Worm (Caenorhabditis elegans) whole organism, L1 larva: ENCODE results near the gene vps-24.

Experiments
- F16B12.6 ChIP-seq: fragments of 150-350 bp; optimal IDR thresholded peaks from 2 replicates; lab custom pipeline; 2014; ENCODE audit warnings: missing biosample characterization, missing genetic modification characterization
- Y116A8C.19 ChIP-seq: sonication (generic microtip); optimal IDR thresholded peaks from 2 replicates; lab custom pipeline; 2016; ENCODE audit warnings: missing compliant biosample characterization, missing genetic modification characterization, borderline replicate concordance
- alr-1 ChIP-seq: fragments of 200-800 bp; sonication (Bioruptor generic); optimal IDR thresholded peaks from 2 replicates; lab custom pipeline; 2018; ENCODE audit warnings: borderline replicate concordance, mild to moderate bottlenecking, missing genetic modification characterization, missing compliant biosample characterization
- aly-2 ChIP-seq: fragments of 150-350 bp; optimal IDR thresholded peaks from 2 replicates; lab custom pipeline; 2014; ENCODE audit warnings: missing biosample characterization, missing genetic modification characterization
- blmp-1 ChIP-seq: fragments of 150-350 bp; optimal IDR thresholded peaks from 2 replicates; lab custom pipeline; 2014; ENCODE audit warnings: missing biosample characterization, missing genetic modification characterization
- ceh-8 ChIP-seq: fragments of 200-800 bp; sonication (Bioruptor generic); optimal IDR thresholded peaks from 2 replicates; lab custom pipeline; 2018; ENCODE audit warnings: mild to moderate bottlenecking, missing genetic modification characterization, moderate library complexity, missing compliant biosample characterization
- ceh-82 ChIP-seq, 3 experiments: fragments of 150-350 bp in 1 of 3; sonication (generic microtip) in 2 of 3; optimal IDR thresholded peaks; 2 replicates each; lab custom pipeline; 2014 to 2017; ENCODE audit warnings: missing biosample characterization in 3 of 3, missing genetic modification characterization in 3 of 3
- ceh-88 ChIP-seq: fragments of 200-800 bp; sonication (Bioruptor generic); IDR thresholded peaks from 2 replicates; pipeline ENCODE4 v1.3.6; 2022; ENCODE audit warnings: missing genetic modification characterization, missing compliant biosample characterization
- dpl-1 ChIP-seq, 3 experiments: fragments of 150-350 bp in 2 of 3; sonication (generic microtip) in 1 of 3; optimal IDR thresholded peaks; 2 replicates each; lab custom pipeline; 2014 to 2017; ENCODE audit warnings: missing biosample characterization in 3 of 3, missing genetic modification characterization in 3 of 3, missing genetic modification reagents in 3 of 3
- efl-1 ChIP-seq, 4 experiments: fragments of 150-350 bp; optimal IDR thresholded peaks in 3 of 4; peaks in 1 of 4; 1 replicate in 1 of 4; 2 replicates in 3 of 4; lab custom pipeline; 2014; ENCODE audit warnings: missing biosample characterization in 2 of 4, missing genetic modification characterization in 2 of 4, missing genetic modification reagents in 2 of 4
- egl-13 ChIP-seq: sonication (generic microtip); optimal IDR thresholded peaks from 2 replicates; lab custom pipeline; 2016; ENCODE audit warnings: missing genotype, missing genetic modification reagents, missing genetic modification characterization, missing compliant biosample characterization
- elt-2 ChIP-seq: sonication (generic microtip); optimal IDR thresholded peaks from 2 replicates; lab custom pipeline; 2016; ENCODE audit warnings: missing genetic modification characterization, mild to moderate bottlenecking, inconsistent platforms, missing compliant biosample characterization, missing genetic modification reagents
- elt-3 ChIP-seq, 6 experiments: fragments of 150-350 bp in 1 of 6; sonication (generic microtip); optimal IDR thresholded peaks; 2 replicates each; lab custom pipeline; 2017 to 2018; ENCODE audit warnings: missing biosample characterization in 6 of 6, missing genetic modification characterization in 6 of 6, inconsistent platforms in 1 of 6
- fkh-4 ChIP-seq: sonication (generic microtip); optimal IDR thresholded peaks from 2 replicates; lab custom pipeline; 2016; ENCODE audit warnings: missing compliant biosample characterization, missing genetic modification characterization, borderline replicate concordance
- fkh-8 ChIP-seq: sonication (generic microtip); optimal IDR thresholded peaks from 2 replicates; lab custom pipeline; 2016; ENCODE audit warnings: mild to moderate bottlenecking, missing genetic modification characterization, missing compliant biosample characterization
- grh-1 ChIP-seq: fragments of 200-800 bp; sonication (Bioruptor generic); IDR thresholded peaks from 2 replicates; pipeline ENCODE4 v1.3.6; 2022; ENCODE audit warnings: missing genetic modification reagents, missing genetic modification characterization, missing compliant biosample characterization
- hlh-4 ChIP-seq: sonication (generic microtip); optimal IDR thresholded peaks from 2 replicates; lab custom pipeline; 2016; ENCODE audit warnings: mild to moderate bottlenecking, missing genetic modification characterization, missing compliant biosample characterization
- isw-1 ChIP-seq: fragments of 200-800 bp; sonication (Bioruptor generic); IDR thresholded peaks from 2 replicates; pipeline ENCODE4 v1.3.6; 2022; ENCODE audit warnings: missing genetic modification characterization, missing compliant biosample characterization
- jun-1 ChIP-seq: fragments of 150-350 bp; optimal IDR thresholded peaks from 2 replicates; lab custom pipeline; 2014; ENCODE audit warnings: missing biosample characterization, missing genetic modification reagents, missing genetic modification characterization
- lin-13 ChIP-seq: fragments of 150-350 bp; optimal IDR thresholded peaks from 2 replicates; lab custom pipeline; 2014; ENCODE audit warnings: missing biosample characterization, missing genetic modification reagents, missing genetic modification characterization
- lin-14 ChIP-seq: fragments of 200-800 bp; sonication (Bioruptor generic); optimal IDR thresholded peaks from 2 replicates; lab custom pipeline; 2018; ENCODE audit warnings: mild to moderate bottlenecking, missing genetic modification characterization, moderate library complexity, missing compliant biosample characterization
- lin-35 ChIP-seq, 2 experiments: fragments of 150-350 bp; optimal IDR thresholded peaks; 2 replicates each; lab custom pipeline; 2014; ENCODE audit warnings: missing biosample characterization in 2 of 2, missing genetic modification characterization in 2 of 2, missing genetic modification reagents in 2 of 2
- lir-3 ChIP-seq: sonication (generic microtip); optimal IDR thresholded peaks from 2 replicates; lab custom pipeline; 2016; ENCODE audit warnings: mild to moderate bottlenecking, missing genetic modification characterization, moderate library complexity, missing compliant biosample characterization; ENCODE audit not compliant: poor library complexity
- lsy-2 ChIP-seq, 2 experiments: fragments of 150-350 bp; optimal IDR thresholded peaks; 2 replicates each; lab custom pipeline; 2014; ENCODE audit warnings: missing biosample characterization in 2 of 2, missing genetic modification characterization in 2 of 2
- nhr-12 ChIP-seq: sonication (generic microtip); optimal IDR thresholded peaks from 2 replicates; lab custom pipeline; 2017; ENCODE audit warnings: missing biosample characterization, missing genetic modification characterization
- nhr-19 ChIP-seq: fragments of 200-800 bp; sonication (Bioruptor generic); conservative IDR thresholded peaks from 2 replicates; pipeline ENCODE4 v1.3.6; 2022; ENCODE audit warnings: missing genetic modification characterization, missing compliant biosample characterization
- nhr-20 ChIP-seq: sonication (generic microtip); optimal IDR thresholded peaks from 2 replicates; lab custom pipeline; 2016; ENCODE audit warnings: mild to moderate bottlenecking, missing genetic modification characterization, missing compliant biosample characterization
- nhr-237 ChIP-seq: fragments of 150-350 bp; optimal IDR thresholded peaks from 2 replicates; lab custom pipeline; 2014; ENCODE audit warnings: missing biosample characterization, missing genetic modification characterization
- nhr-84 ChIP-seq: sonication (generic microtip); optimal IDR thresholded peaks from 2 replicates; lab custom pipeline; 2017; ENCODE audit warnings: missing biosample characterization, missing genetic modification characterization
- nhr-85 ChIP-seq: sonication (generic microtip); peaks from one replicate; lab custom pipeline; 2016; ENCODE audit warnings: missing genetic modification characterization, inconsistent platforms, missing compliant biosample characterization
- nhr-90 ChIP-seq: sonication (generic microtip); optimal IDR thresholded peaks from 2 replicates; lab custom pipeline; 2016; ENCODE audit warnings: mild to moderate bottlenecking, missing genetic modification characterization, missing compliant biosample characterization; ENCODE audit not compliant: poor library complexity
- pag-3 ChIP-seq: sonication (generic microtip); optimal IDR thresholded peaks from 2 replicates; lab custom pipeline; 2017; ENCODE audit warnings: missing genetic modification characterization, mild to moderate bottlenecking, missing compliant biosample characterization, antibody characterized with exemption, borderline replicate concordance; ENCODE audit not compliant: insufficient read depth
- pqm-1 ChIP-seq: sonication (generic microtip); optimal IDR thresholded peaks from 3 replicates; lab custom pipeline; 2017; ENCODE audit warnings: missing biosample characterization, missing genetic modification characterization
- rnt-1 ChIP-seq: sonication (generic microtip); optimal IDR thresholded peaks from 2 replicates; lab custom pipeline; 2016; ENCODE audit warnings: mild to moderate bottlenecking, missing genetic modification characterization, moderate library complexity, missing compliant biosample characterization
- snpc-4 ChIP-seq: fragments of 150-350 bp; optimal IDR thresholded peaks from 2 replicates; lab custom pipeline; 2014; ENCODE audit warnings: missing biosample characterization, missing genetic modification characterization
- snu-23 ChIP-seq: sonication (generic microtip); optimal IDR thresholded peaks from 2 replicates; lab custom pipeline; 2016; ENCODE audit warnings: missing genetic modification characterization, missing compliant biosample characterization
- sup-37 ChIP-seq: fragments of 200-800 bp; sonication (Bioruptor generic); optimal IDR thresholded peaks from 2 replicates; lab custom pipeline; 2018; ENCODE audit warnings: mild to moderate bottlenecking, missing genetic modification characterization, missing compliant biosample characterization
- swsn-7 ChIP-seq: sonication (generic microtip); optimal IDR thresholded peaks from 2 replicates; lab custom pipeline; 2016; ENCODE audit warnings: missing genetic modification characterization, missing compliant biosample characterization
- tbx-2 ChIP-seq: sonication (generic microtip); optimal IDR thresholded peaks from 2 replicates; lab custom pipeline; 2016; ENCODE audit warnings: missing genetic modification characterization, missing compliant biosample characterization
- tlp-1 ChIP-seq: fragments of 150-350 bp; optimal IDR thresholded peaks from 2 replicates; lab custom pipeline; 2014; ENCODE audit warnings: missing biosample characterization, missing genetic modification characterization
- unc-130 ChIP-seq: fragments of 150-350 bp; optimal IDR thresholded peaks from 2 replicates; lab custom pipeline; 2017; ENCODE audit warnings: missing biosample characterization, missing genetic modification characterization, inconsistent platforms
- xbp-1 ChIP-seq: sonication (generic microtip); optimal IDR thresholded peaks from 2 replicates; lab custom pipeline; 2016; ENCODE audit warnings: missing genetic modification characterization, missing compliant biosample characterization
- ztf-11 ChIP-seq, 2 experiments: sonication (generic microtip); optimal IDR thresholded peaks; 2 replicates each; lab custom pipeline; 2016 to 2017; ENCODE audit warnings: missing genetic modification characterization in 2 of 2, missing biosample characterization in 1 of 2, missing compliant biosample characterization in 1 of 2
- ztf-4 ChIP-seq: fragments of 150-350 bp; optimal IDR thresholded peaks from 2 replicates; lab custom pipeline; 2014; ENCODE audit warnings: missing biosample characterization, missing genetic modification characterization

The vps-24 gene

ce11 chrII:5016977-5017585, 23.3 kb downstream of the vps-24 start (continued):
- TF ChIP-seq lin-13 (GFP tag; lab: Kevin White, UChicago) (peak; percentile 15), lin-14 (peak; percentile 93), lir-3 (peak; percentile 26), egl-13 (tag; lab: Kevin White, UChicago) (peak; percentile 48), lin-35 (GFP tag; optimal IDR thresholded peaks at IDR 0.05; lab: Kevin White, UChicago) (peak; percentile 66 to 70), tbx-2 (tag; lab: Kevin White, UChicago) (peak; percentile 67), efl-1 (optimal IDR thresholded peaks at IDR 0.05; lab: Kevin White, UChicago) (peak; percentile 72 to 79), efl-1 (GFP tag; optimal IDR thresholded peaks at IDR 0.05 in 1 of 2; lab: Kevin White, UChicago) (peak; percentile 28 to 92), rnt-1 (peak; percentile 47), snu-23 (GFP tag; lab: Kevin White, UChicago) (peak; percentile 83), elt-2 (tag; lab: Kevin White, UChicago) (peak; percentile 83), ceh-88 (no peak), snpc-4 (tag; lab: Kevin White, UChicago) (peak; percentile 48)

- no peak for TF ChIP-seq egl-13 (tag; lab: Kevin White, UChicago)
- TF ChIP-seq sup-37, result no peak
- TF ChIP-seq efl-1 (optimal IDR thresholded peaks at IDR 0.05; lab: Kevin White, UChicago), result no peak
- TF ChIP-seq efl-1 (GFP tag; optimal IDR thresholded peaks at IDR 0.05 in 1 of 2; lab: Kevin White, UChicago), result peak in 1 of 2 experiments; percentile 88
- no peak for TF ChIP-seq pqm-1 (tag; lab: Kevin White, UChicago)
- no peak for TF ChIP-seq nhr-12 (tag; lab: Kevin White, UChicago)
Measured at ce11 chrII:5018578-5018977, 24.8 kb downstream of the vps-24 start.

- TF ChIP-seq dpl-1 (GFP tag; optimal IDR thresholded peaks at IDR 0.05; lab: Kevin White, UChicago), result peak in 1 of 3 experiments; percentile 15
- peak; percentile 81 for TF ChIP-seq lin-14
- TF ChIP-seq nhr-84 (tag; lab: Kevin White, UChicago), result no peak
- TF ChIP-seq snu-23 (GFP tag; lab: Kevin White, UChicago), result peak; percentile 53
- no peak for TF ChIP-seq isw-1 (GFP tag; lab: Robert Waterston, UW)
- peak; percentile 10 to 60 for TF ChIP-seq lsy-2 (tag; optimal IDR thresholded peaks at IDR 0.05; lab: Kevin White, UChicago)
- no peak for TF ChIP-seq grh-1 (GFP tag; lab: Robert Waterston, UW)
- TF ChIP-seq tlp-1 (tag; lab: Kevin White, UChicago), result no peak
- peak; percentile 57 for TF ChIP-seq nhr-20 (tag; lab: Kevin White, UChicago)
- TF ChIP-seq tbx-2 (tag; lab: Kevin White, UChicago), result no peak
- TF ChIP-seq efl-1 (optimal IDR thresholded peaks at IDR 0.05; lab: Kevin White, UChicago), result no peak
- TF ChIP-seq efl-1 (GFP tag; optimal IDR thresholded peaks at IDR 0.05 in 1 of 2; lab: Kevin White, UChicago), result peak in 1 of 2 experiments; percentile 89
- no peak for TF ChIP-seq hlh-4 (tag; lab: Kevin White, UChicago)
- no peak for TF ChIP-seq ztf-11 (tag; optimal IDR thresholded peaks at IDR 0.05; lab: Kevin White, UChicago)
- no peak for TF ChIP-seq ztf-4 (tag; lab: Kevin White, UChicago)
- TF ChIP-seq lir-3, result no peak
- peak; percentile 24 for TF ChIP-seq blmp-1
- TF ChIP-seq ceh-82 (tag; optimal IDR thresholded peaks at IDR 0.05; lab: Kevin White, UChicago), result no peak
- no peak for TF ChIP-seq fkh-4 (tag; lab: Kevin White, UChicago)
- peak; percentile 89 for TF ChIP-seq nhr-85 (tag; lab: Kevin White, UChicago)
- no peak for TF ChIP-seq unc-130 (tag; lab: Kevin White, UChicago)
- peak; percentile 20 for TF ChIP-seq pqm-1 (tag; lab: Kevin White, UChicago)
- TF ChIP-seq nhr-19 (GFP tag; lab: Robert Waterston, UW), result no peak
- TF ChIP-seq xbp-1 (tag; lab: Kevin White, UChicago), result no peak
- no peak for TF ChIP-seq aly-2 (tag; lab: Kevin White, UChicago)
- TF ChIP-seq Y116A8C.19, result no peak
- no peak for TF ChIP-seq swsn-7
- no peak for TF ChIP-seq F16B12.6 (tag; lab: Kevin White, UChicago)
- peak; percentile 24 for TF ChIP-seq nhr-90
- no peak for TF ChIP-seq pag-3
- TF ChIP-seq jun-1, result no peak
- no peak for TF ChIP-seq nhr-237 (tag; lab: Kevin White, UChicago)
- TF ChIP-seq fkh-8 (tag; lab: Kevin White, UChicago), result no peak
- TF ChIP-seq elt-3 (tag; optimal IDR thresholded peaks at IDR 0.05; lab: Kevin White, UChicago), result peak in 5 of 6 experiments; percentile 12 to 89 (median 84)
- TF ChIP-seq alr-1 (tag; lab: Kevin White, UChicago), result no peak
- no peak for TF ChIP-seq ceh-8
Measured at ce11 chrII:5019389-5020108, 25.8 kb downstream of the vps-24 start.
